Fruit fly (Drosophila melanogaster): ENCODE results near the gene TwdlH.

Gene TwdlH

dm6 chr3R:26654594-26654993 lies 21.1 kb downstream of the TwdlH start (continued):
- no peak for TF ChIP-seq CG6654 (GFP tag; optimal IDR thresholded peaks at IDR 0.05)
- TF ChIP-seq jing (GFP tag; optimal IDR thresholded peaks at IDR 0.05) = no peak
- no peak for TF ChIP-seq Oaz (GFP tag; IDR thresholded peaks at IDR 0.05)
- peak; percentile 31 for TF ChIP-seq tx (GFP tag; optimal IDR thresholded peaks at IDR 0.05)
- TF ChIP-seq CG34224 (GFP tag; IDR thresholded peaks at IDR 0.05; ENCODE audit: partially characterized antibody) = no peak
- TF ChIP-seq zfh2 (GFP tag; optimal IDR thresholded peaks at IDR 0.05) = peak; percentile 45
- TF ChIP-seq CG2712 (tag; optimal IDR thresholded peaks at IDR 0.05) = no peak
- peak; percentile 37; the same call in 1 of the 2 replicates for TF ChIP-seq CG5953 (GFP tag; IDR thresholded peaks at IDR 0.05)
- no peak for TF ChIP-seq p53 (GFP tag; optimal IDR thresholded peaks at IDR 0.05)
- TF ChIP-seq ac (GFP tag; optimal IDR thresholded peaks at IDR 0.05) = no peak
- TF ChIP-seq cad (GFP tag; optimal IDR thresholded peaks at IDR 0.05) = no peak
- peak; percentile 35 for TF ChIP-seq jumu (GFP tag; optimal IDR thresholded peaks at IDR 0.05)
- no peak for TF ChIP-seq Dfd (GFP tag; optimal IDR thresholded peaks at IDR 0.05)
- TF ChIP-seq CG11695 (GFP tag; IDR thresholded peaks at IDR 0.05) = peak; percentile 55; the same call in 1 of the 3 replicates
- TF ChIP-seq ro (GFP tag; IDR thresholded peaks at IDR 0.05) = no peak
- peak; percentile 19 for TF ChIP-seq eyg (GFP tag; optimal IDR thresholded peaks at IDR 0.05)
- no peak for TF ChIP-seq fru (optimal IDR thresholded peaks at IDR 0.05)
- TF ChIP-seq wdn (GFP tag; IDR thresholded peaks at IDR 0.05) = 0 out of 2 replicates have a peak, but pooled peaks have one; percentile 18
- TF ChIP-seq so (GFP tag; IDR thresholded peaks at IDR 0.05) = 0 out of 3 replicates have a peak, but pooled peaks have one; percentile 54
- TF ChIP-seq Taf1 (GFP tag; IDR thresholded peaks at IDR 0.05) = no peak
- no peak for TF ChIP-seq odd (GFP tag; optimal IDR thresholded peaks at IDR 0.05)
- no peak for TF ChIP-seq pfk (GFP tag; optimal IDR thresholded peaks at IDR 0.05)
- no peak for TF ChIP-seq CG3995 (GFP tag; optimal IDR thresholded peaks at IDR 0.05)
- TF ChIP-seq CG8765 (GFP tag; IDR thresholded peaks at IDR 0.05) = no peak
- peak; percentile 34 for TF ChIP-seq pnt (GFP tag; optimal IDR thresholded peaks at IDR 0.05)
- peak; percentile 54 for TF ChIP-seq CG14667 (GFP tag; IDR thresholded peaks at IDR 0.05)
- TF ChIP-seq seq (GFP tag; IDR thresholded peaks at IDR 0.05) = peak; percentile 60; the same call in 1 of the 2 replicates
- peak; percentile 61 for TF ChIP-seq vvl (GFP tag; IDR thresholded peaks at IDR 0.05)
- TF ChIP-seq CG8924 (tag; optimal IDR thresholded peaks at IDR 0.05) = no peak
- TF ChIP-seq CG42726 (GFP tag; IDR thresholded peaks at IDR 0.05; ENCODE audit: partially characterized antibody) = no peak
- peak; percentile 48; the same call in 2 of the 4 replicates for TF ChIP-seq Gug (GFP tag; IDR thresholded peaks at IDR 0.05)
- no peak for TF ChIP-seq her (GFP tag; optimal IDR thresholded peaks at IDR 0.05)
- TF ChIP-seq Hr39 (optimal IDR thresholded peaks at IDR 0.05) = no peak
- TF ChIP-seq CG6765 (GFP tag; optimal IDR thresholded peaks at IDR 0.05) = peak; percentile 5
- no peak for TF ChIP-seq ash1 (GFP tag; optimal IDR thresholded peaks at IDR 0.05)
- no peak for TF ChIP-seq CG15696 (tag; optimal IDR thresholded peaks at IDR 0.05)
- TF ChIP-seq CG7372 (GFP tag; IDR thresholded peaks at IDR 0.05) = no peak
- peak; percentile 40; the same call in 1 of the 2 replicates for TF ChIP-seq CG31441 (GFP tag; IDR thresholded peaks at IDR 0.05)
- peak; percentile 35; the same call in 1 of the 2 replicates for TF ChIP-seq ranshi (GFP tag; IDR thresholded peaks at IDR 0.05)
- peak; percentile 51 for TF ChIP-seq ewg (GFP tag; optimal IDR thresholded peaks at IDR 0.05)
- TF ChIP-seq Aef1 (GFP tag; IDR thresholded peaks at IDR 0.05) = peak; percentile 52; the same call in 1 of the 3 replicates
- TF ChIP-seq unc-4 (GFP tag; IDR thresholded peaks at IDR 0.05; ENCODE audit: partially characterized antibody) = no peak
- peak; percentile 56; the same call in 1 of the 2 replicates for TF ChIP-seq lmd (GFP tag; IDR thresholded peaks at IDR 0.05)
- TF ChIP-seq Stat92E (GFP tag; optimal IDR thresholded peaks at IDR 0.05) = no peak
- no peak for TF ChIP-seq dm (GFP tag; optimal IDR thresholded peaks at IDR 0.05)
- peak; percentile 18; the same call in 1 of the 2 replicates for TF ChIP-seq chm (GFP tag; IDR thresholded peaks at IDR 0.05)
- TF ChIP-seq CG11504 (tag; optimal IDR thresholded peaks at IDR 0.05) = peak; percentile 78
- TF ChIP-seq CG8281 (tag; optimal IDR thresholded peaks at IDR 0.05) = no peak
- TF ChIP-seq zf30C (GFP tag; optimal IDR thresholded peaks at IDR 0.05) = no peak
- no peak for TF ChIP-seq Gsc (GFP tag; IDR thresholded peaks at IDR 0.05)
- TF ChIP-seq abd-A (tag; optimal IDR thresholded peaks at IDR 0.05) = no peak
- peak; percentile 65 for TF ChIP-seq CG14014 (GFP tag; IDR thresholded peaks at IDR 0.05)
- no peak for TF ChIP-seq sug (tag; optimal IDR thresholded peaks at IDR 0.05)

All from whole organism, embryonic.